Fruit fly (Drosophila melanogaster): ENCODE results near the gene mub.
A peak's percentile ranks its signal among the peaks of the same experiment; 100 is the strongest.

Gene mub

dm6 chr3L:21971735-21972134 is 127.1 kb downstream of the mub start, which contains the start of gene P5CS:
P5CS (plus strand) TSS chr3L:21972002.
- peak; percentile 60; the same call in 1 of the 2 replicates for TF ChIP-seq GATAe (GFP tag; conservative IDR thresholded peaks at IDR 0.05)
- TF ChIP-seq Hey (tag; optimal IDR thresholded peaks at IDR 0.05) = peak; percentile 58
- no peak for TF ChIP-seq CG2120 (GFP tag; optimal IDR thresholded peaks at IDR 0.05)
- no peak for TF ChIP-seq D19A (tag; optimal IDR thresholded peaks at IDR 0.05)
- no peak for TF ChIP-seq gfzf (GFP tag; optimal IDR thresholded peaks at IDR 0.05)
- TF ChIP-seq CG10543 (GFP tag; optimal IDR thresholded peaks at IDR 0.05) = no peak
- no peak for TF ChIP-seq onecut (GFP tag; IDR thresholded peaks at IDR 0.05)
- TF ChIP-seq sna (GFP tag; IDR thresholded peaks at IDR 0.05; ENCODE audit: partially characterized antibody) = no peak
- TF ChIP-seq CG10267 (tag; optimal IDR thresholded peaks at IDR 0.05) = no peak
- no peak for TF ChIP-seq CG18011 (GFP tag; optimal IDR thresholded peaks at IDR 0.05)
- no peak for TF ChIP-seq ara (GFP tag; IDR thresholded peaks at IDR 0.05)
- TF ChIP-seq CG6175 (GFP tag; IDR thresholded peaks at IDR 0.05) = peak; percentile 31; the same call in 1 of the 3 replicates
- TF ChIP-seq CG18476 (GFP tag; optimal IDR thresholded peaks at IDR 0.05) = no peak
- no peak for TF ChIP-seq CG2202 (tag; optimal IDR thresholded peaks at IDR 0.05)
- TF ChIP-seq vnd (GFP tag; IDR thresholded peaks at IDR 0.05; ENCODE audit: partially characterized antibody) = peak; percentile 36; the same call in 1 of the 3 replicates
- TF ChIP-seq az2 (GFP tag; optimal IDR thresholded peaks at IDR 0.05) = no peak
- peak; percentile 40 for TF ChIP-seq Med (GFP tag)
- no peak for TF ChIP-seq ftz-f1 (GFP tag; optimal IDR thresholded peaks at IDR 0.05)
- TF ChIP-seq CG4424 (GFP tag; optimal IDR thresholded peaks at IDR 0.05) = no peak
- TF ChIP-seq sob (GFP tag; IDR thresholded peaks at IDR 0.05) = no peak
- no peak for TF ChIP-seq bowl (GFP tag; IDR thresholded peaks at IDR 0.05)
- TF ChIP-seq CG10209 (GFP tag; optimal IDR thresholded peaks at IDR 0.05) = no peak
- TF ChIP-seq bsh (GFP tag; optimal IDR thresholded peaks at IDR 0.05) = no peak
- no peak for TF ChIP-seq wdn (GFP tag; IDR thresholded peaks at IDR 0.05)
- no peak for TF ChIP-seq Optix (GFP tag; IDR thresholded peaks at IDR 0.05)
- TF ChIP-seq mirr (GFP tag; optimal IDR thresholded peaks at IDR 0.05) = peak; percentile 83
- no peak for TF ChIP-seq oc (tag; optimal IDR thresholded peaks at IDR 0.05)
- TF ChIP-seq Bdp1 (GFP tag; optimal IDR thresholded peaks at IDR 0.05) = no peak
- TF ChIP-seq ase (GFP tag; IDR thresholded peaks at IDR 0.05) = no peak
- TF ChIP-seq HmgZ (tag; optimal IDR thresholded peaks at IDR 0.05) = peak; percentile 28
- TF ChIP-seq CG10147 (GFP tag; optimal IDR thresholded peaks at IDR 0.05) = no peak
- no peak for TF ChIP-seq CG11456 (GFP tag; IDR thresholded peaks at IDR 0.05)
- TF ChIP-seq CG14860 (GFP tag; IDR thresholded peaks at IDR 0.05; ENCODE audit: partially characterized antibody) = no peak
- TF ChIP-seq caup (GFP tag; optimal IDR thresholded peaks at IDR 0.05; ENCODE audit: severe bottlenecking) = no peak
- TF ChIP-seq unpg (GFP tag; optimal IDR thresholded peaks at IDR 0.05) = no peak
- no peak for TF ChIP-seq Ets97D (GFP tag; optimal IDR thresholded peaks at IDR 0.05)
- no peak for TF ChIP-seq ash1 (GFP tag; optimal IDR thresholded peaks at IDR 0.05)
- TF ChIP-seq CG17186 (GFP tag; optimal IDR thresholded peaks at IDR 0.05) = no peak
- 0 out of 3 replicates have a peak, but pooled peaks have one; percentile 12 for TF ChIP-seq CG2889 (GFP tag; IDR thresholded peaks at IDR 0.05)
- TF ChIP-seq CG42726 (GFP tag; IDR thresholded peaks at IDR 0.05; ENCODE audit: partially characterized antibody) = no peak
- no peak for TF ChIP-seq CG10274 (GFP tag; optimal IDR thresholded peaks at IDR 0.05)
- peak in 1 of 2 experiments; percentile 70 for TF ChIP-seq Hr78 (GFP tag; optimal IDR thresholded peaks at IDR 0.05)
- no peak for TF ChIP-seq dimm (GFP tag; IDR thresholded peaks at IDR 0.05)
- no peak for TF ChIP-seq usp (GFP tag; optimal IDR thresholded peaks at IDR 0.05)
- TF ChIP-seq CTCF (GFP tag; optimal IDR thresholded peaks at IDR 0.05) = no peak
- TF ChIP-seq CG16813 (GFP tag; IDR thresholded peaks at IDR 0.05; ENCODE audit: partially characterized antibody) = no peak
- TF ChIP-seq kay (GFP tag; optimal IDR thresholded peaks at IDR 0.05) = no peak
- no peak for TF ChIP-seq chif (GFP tag; optimal IDR thresholded peaks at IDR 0.05)
- no peak for TF ChIP-seq NK7.1 (GFP tag; optimal IDR thresholded peaks at IDR 0.05)
- TF ChIP-seq nerfin-2 (GFP tag; IDR thresholded peaks at IDR 0.05; ENCODE audit: partially characterized antibody) = no peak
- peak; percentile 1 to 14 for TF ChIP-seq Trl (optimal IDR thresholded peaks at IDR 0.05)
- no peak for TF ChIP-seq Trl (GFP tag; optimal IDR thresholded peaks at IDR 0.05)

Data from whole organism, embryonic.